Fruit fly (Drosophila melanogaster) whole organism, adult: ENCODE results near the gene Syp.

Experiments used
- CG11617 ChIP-seq: fragments of 200-800 bp; sonication (Bioruptor generic); optimal IDR thresholded peaks from 2 replicates; lab custom pipeline; 2017; ENCODE audit warnings: mild to moderate bottlenecking, missing biosample characterization, missing genetic modification reagents, missing genetic modification characterization
- CG12768 ChIP-seq: fragments of 200-800 bp; sonication (Bioruptor generic); optimal IDR thresholded peaks from 2 replicates; lab custom pipeline; 2017; ENCODE audit warnings: missing biosample characterization, missing genetic modification characterization, mild to moderate bottlenecking, moderate library complexity, missing genetic modification reagents
- CG14711 ChIP-seq: fragments of 200-800 bp; sonication (Bioruptor generic); optimal IDR thresholded peaks from 2 replicates; lab custom pipeline; 2018; ENCODE audit warnings: missing biosample characterization, mild to moderate bottlenecking, missing genetic modification characterization, moderate library complexity
- CG1620 ChIP-seq: fragments of 200-800 bp; sonication (Bioruptor generic); optimal IDR thresholded peaks from 2 replicates; lab custom pipeline; 2016; ENCODE audit warnings: missing biosample characterization, missing genetic modification characterization
- CG33017 ChIP-seq: fragments of 200-800 bp; sonication (Bioruptor generic); optimal IDR thresholded peaks from 2 replicates; lab custom pipeline; 2018; ENCODE audit warnings: missing biosample characterization, mild to moderate bottlenecking, missing genetic modification characterization, moderate library complexity
- CG5204 ChIP-seq: fragments of 200-800 bp; sonication (Bioruptor generic); optimal IDR thresholded peaks from 2 replicates; lab custom pipeline; 2016; ENCODE audit warnings: missing biosample characterization, missing genetic modification characterization
- CG7045 ChIP-seq: fragments of 200-800 bp; sonication (Bioruptor generic); optimal IDR thresholded peaks from 2 replicates; lab custom pipeline; 2017; ENCODE audit warnings: missing biosample characterization, mild to moderate bottlenecking, missing genetic modification characterization
- CG7101 ChIP-seq: fragments of 200-800 bp; sonication (Bioruptor generic); optimal IDR thresholded peaks from 2 replicates; lab custom pipeline; 2018; ENCODE audit warnings: missing biosample characterization, mild to moderate bottlenecking, missing genetic modification characterization, moderate library complexity
- Clk ChIP-seq: fragments of 200-800 bp; sonication (Bioruptor generic); optimal IDR thresholded peaks from 2 replicates; lab custom pipeline; 2017; ENCODE audit warnings: missing biosample characterization, missing genetic modification characterization
- Crg-1 ChIP-seq: fragments of 200-800 bp; sonication (Bioruptor generic); optimal IDR thresholded peaks from 2 replicates; lab custom pipeline; 2016; ENCODE audit warnings: missing biosample characterization, missing genetic modification characterization
- Hr96 ChIP-seq: fragments of 200-800 bp; sonication (Bioruptor generic); optimal IDR thresholded peaks from 2 replicates; lab custom pipeline; 2016; ENCODE audit warnings: missing biosample characterization, missing genetic modification characterization
- Mnt ChIP-seq: fragments of 200-800 bp; sonication (Bioruptor generic); optimal IDR thresholded peaks from 2 replicates; lab custom pipeline; 2016; ENCODE audit warnings: missing biosample characterization, mild to moderate bottlenecking, missing genetic modification characterization
- bab1 ChIP-seq: fragments of 200-800 bp; sonication (Bioruptor generic); optimal IDR thresholded peaks from 3 replicates; lab custom pipeline; 2019; ENCODE audit warnings: missing biosample characterization, mild to moderate bottlenecking, missing genetic modification characterization, moderate library complexity
- cic ChIP-seq: fragments of 200-800 bp; sonication (Bioruptor generic); optimal IDR thresholded peaks from 2 replicates; lab custom pipeline; 2017; ENCODE audit warnings: missing biosample characterization, mild to moderate bottlenecking, missing genetic modification characterization, moderate library complexity
- cnc ChIP-seq, 2 experiments: fragments of >200 bp; optimal IDR thresholded peaks; 2 replicates each; lab custom pipeline; 2017
- kay ChIP-seq: fragments of 200-800 bp; sonication (Bioruptor generic); peaks from one replicate; lab custom pipeline; 2016; ENCODE audit warnings: missing biosample characterization, missing genetic modification characterization, borderline replicate concordance
- ovo ChIP-seq: fragments of 200-800 bp; sonication (Bioruptor generic); optimal IDR thresholded peaks from 2 replicates; lab custom pipeline; 2016; ENCODE audit warnings: missing biosample characterization, missing genetic modification characterization
- pad ChIP-seq: fragments of 200-800 bp; sonication (Bioruptor generic); optimal IDR thresholded peaks from 3 replicates; lab custom pipeline; 2017; ENCODE audit warnings: missing biosample characterization, missing genetic modification characterization, mild to moderate bottlenecking, moderate library complexity, missing genetic modification reagents
- tj ChIP-seq: fragments of 200-800 bp; sonication (Bioruptor generic); optimal IDR thresholded peaks from 3 replicates; lab custom pipeline; 2017; ENCODE audit warnings: missing biosample characterization, mild to moderate bottlenecking, missing genetic modification characterization, moderate library complexity
- toe ChIP-seq: fragments of 200-800 bp; sonication (Bioruptor generic); optimal IDR thresholded peaks from 2 replicates; lab custom pipeline; 2016; ENCODE audit warnings: missing biosample characterization, missing genetic modification characterization

Gene Syp

DNA sequence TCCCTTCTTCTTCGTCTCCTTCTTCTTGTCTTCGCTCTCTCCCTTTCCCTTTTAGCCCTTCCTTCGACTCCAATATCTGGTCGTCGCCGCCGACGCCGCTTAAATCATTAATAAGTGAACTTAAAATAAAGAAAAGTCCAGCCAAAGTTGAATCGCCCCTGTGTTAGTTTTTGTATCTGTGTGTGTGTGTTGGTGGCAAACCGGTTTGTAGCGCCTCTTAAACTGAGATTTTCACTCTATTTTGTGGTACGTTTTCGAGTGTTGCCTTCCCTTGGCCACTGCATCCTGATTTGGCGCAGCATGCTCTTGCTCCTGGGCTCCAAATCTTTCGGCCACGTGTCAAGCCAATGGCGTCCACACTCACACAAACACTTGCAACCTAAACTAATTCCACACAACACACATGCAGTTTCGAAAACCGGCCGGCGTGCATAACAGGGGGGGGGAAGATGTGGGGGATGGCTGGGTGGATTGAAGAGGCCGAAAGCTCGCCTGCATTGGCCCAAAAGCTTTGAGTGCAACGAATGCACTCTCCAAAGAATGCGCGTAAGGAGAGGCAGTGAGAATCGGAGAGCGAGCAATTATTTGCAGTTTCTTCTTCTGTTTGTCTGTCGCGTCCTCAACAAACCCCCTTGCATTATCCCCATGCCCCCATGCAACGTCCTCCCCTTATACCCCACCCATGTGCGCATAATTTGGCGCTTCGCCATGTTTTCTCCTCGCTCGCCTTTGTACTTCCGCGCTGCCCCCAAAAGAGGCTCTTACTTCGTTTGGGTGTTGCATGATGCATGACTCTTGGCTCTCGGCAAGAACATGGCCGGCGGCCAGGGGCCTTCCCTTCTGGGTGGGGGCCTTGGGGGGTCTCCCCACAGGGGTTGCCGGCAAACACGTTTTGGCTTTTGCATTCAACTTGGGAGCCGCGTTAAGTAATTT lies 28.2 kb downstream of the Syp start:
- TF ChIP-seq CG14711 (no peak), Hr96 (no peak), CG11617 (GFP tag; lab: Kevin White, UChicago) (no peak), toe (no peak), ovo (GFP tag; lab: Kevin White, UChicago) (no peak), CG1620 (no peak), CG12768 (peak; percentile 33), pad (GFP tag; lab: Kevin White, UChicago) (peak; percentile 60), cnc (optimal IDR thresholded peaks at IDR 0.05; lab: Kevin White, UChicago) (no peak), Clk (peak; percentile 37), Mnt (GFP tag; lab: Kevin White, UChicago) (peak; percentile 74), tj (GFP tag; lab: Kevin White, UChicago) (peak; percentile 19), bab1 (GFP tag; lab: Kevin White, UChicago) (no peak), Crg-1 (GFP tag; lab: Kevin White, UChicago) (no peak), CG7045 (GFP tag; lab: Kevin White, UChicago) (peak; percentile 20), CG5204 (GFP tag; lab: Kevin White, UChicago) (no peak), kay (GFP tag; lab: Kevin White, UChicago) (no peak), CG33017 (tag; lab: Kevin White, UChicago) (no peak), cic (GFP tag; lab: Kevin White, UChicago) (peak; percentile 30), CG7101 (no peak)

DNA sequence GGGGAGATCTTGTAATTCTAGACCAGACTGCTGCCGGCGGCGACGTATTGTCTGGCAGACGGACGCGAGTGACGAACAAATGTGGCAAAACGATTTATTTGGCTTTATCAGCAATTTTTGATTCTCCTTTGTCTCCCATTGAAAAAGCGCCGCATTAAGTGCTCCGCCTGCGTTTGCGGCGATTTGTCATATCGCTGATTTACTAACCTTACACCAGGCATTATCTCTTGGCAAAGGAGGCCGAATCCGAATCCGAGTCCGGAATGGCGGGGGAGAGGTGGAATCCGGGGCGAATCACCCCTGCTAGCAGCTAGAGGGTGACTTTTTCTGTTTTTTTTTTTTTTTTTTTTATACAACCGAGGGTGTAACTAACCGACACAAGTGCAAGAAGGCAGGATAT lies 32.0 kb downstream of the Syp start:
- no peak for TF ChIP-seq bab1 (GFP tag; lab: Kevin White, UChicago)
- TF ChIP-seq tj (GFP tag; lab: Kevin White, UChicago), result peak; percentile 81

DNA sequence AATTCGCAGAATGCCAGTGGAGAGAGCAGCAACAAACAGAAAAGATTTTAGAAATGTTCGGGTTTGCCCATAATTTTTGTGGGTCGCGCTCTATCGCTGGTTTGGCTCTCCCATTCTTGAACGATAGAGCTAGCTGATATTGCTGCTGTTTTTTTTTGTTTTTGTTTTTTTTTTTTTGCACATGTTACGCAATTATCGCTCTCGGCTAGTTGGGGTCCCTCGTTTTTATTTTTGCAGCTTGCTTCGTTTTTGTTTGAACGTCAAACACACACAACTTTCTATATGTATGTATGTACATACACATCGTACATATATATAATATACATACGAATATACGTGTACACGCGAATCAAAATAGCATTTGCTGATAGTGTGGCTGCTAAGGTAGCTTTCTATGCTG lies 33.9 kb downstream of the Syp start:
- TF ChIP-seq ovo (GFP tag; lab: Kevin White, UChicago) (no peak), kay (GFP tag; lab: Kevin White, UChicago) (peak; percentile 98), bab1 (GFP tag; lab: Kevin White, UChicago) (no peak), Crg-1 (GFP tag; lab: Kevin White, UChicago) (no peak), CG11617 (GFP tag; lab: Kevin White, UChicago) (no peak), Mnt (GFP tag; lab: Kevin White, UChicago) (peak; percentile 3), tj (GFP tag; lab: Kevin White, UChicago) (peak; percentile 78), cnc (optimal IDR thresholded peaks at IDR 0.05; lab: Kevin White, UChicago) (no peak), Hr96 (no peak), CG33017 (tag; lab: Kevin White, UChicago) (peak; percentile 35), cic (GFP tag; lab: Kevin White, UChicago) (peak; percentile 23), toe (no peak), CG1620 (no peak), CG7045 (GFP tag; lab: Kevin White, UChicago) (no peak), CG12768 (peak; percentile 59)

DNA sequence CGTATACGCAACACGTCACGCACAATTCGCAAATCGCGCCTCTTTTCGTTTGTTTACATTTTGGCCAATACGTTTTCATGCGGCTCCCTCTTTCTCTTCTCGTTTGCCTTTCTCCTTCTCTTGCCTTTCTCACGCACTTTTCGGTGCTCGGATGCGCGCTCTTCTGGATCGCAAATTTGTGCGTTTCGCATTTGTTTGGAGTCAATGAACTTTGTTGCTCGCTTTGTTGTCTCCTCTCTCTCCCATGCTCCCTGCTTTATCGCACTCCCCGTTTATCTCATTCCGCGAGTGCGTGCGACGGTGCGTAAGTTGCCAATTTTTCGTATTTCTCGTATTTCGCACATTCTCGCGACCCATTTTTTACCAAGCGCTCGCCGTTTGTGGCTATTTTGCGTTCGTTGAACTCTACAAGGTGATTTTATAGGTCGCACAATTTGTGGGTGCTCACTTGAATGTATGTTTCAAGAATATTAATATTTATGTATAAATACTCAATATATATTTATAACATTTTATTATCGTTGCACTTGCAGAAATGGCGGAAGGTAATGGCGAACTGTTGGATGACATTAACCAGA lies 34.8 kb downstream of the Syp start:
- TF ChIP-seq CG11617 (GFP tag; lab: Kevin White, UChicago) (no peak), ovo (GFP tag; lab: Kevin White, UChicago) (no peak), CG12768 (no peak), CG7045 (GFP tag; lab: Kevin White, UChicago) (no peak), kay (GFP tag; lab: Kevin White, UChicago) (no peak), tj (GFP tag; lab: Kevin White, UChicago) (no peak), Hr96 (no peak), toe (no peak), cnc (optimal IDR thresholded peaks at IDR 0.05; lab: Kevin White, UChicago) (no peak), Clk (no peak), bab1 (GFP tag; lab: Kevin White, UChicago) (no peak), CG5204 (GFP tag; lab: Kevin White, UChicago) (no peak), CG14711 (no peak), Crg-1 (GFP tag; lab: Kevin White, UChicago) (no peak), Mnt (GFP tag; lab: Kevin White, UChicago) (no peak), pad (GFP tag; lab: Kevin White, UChicago) (no peak)

DNA sequence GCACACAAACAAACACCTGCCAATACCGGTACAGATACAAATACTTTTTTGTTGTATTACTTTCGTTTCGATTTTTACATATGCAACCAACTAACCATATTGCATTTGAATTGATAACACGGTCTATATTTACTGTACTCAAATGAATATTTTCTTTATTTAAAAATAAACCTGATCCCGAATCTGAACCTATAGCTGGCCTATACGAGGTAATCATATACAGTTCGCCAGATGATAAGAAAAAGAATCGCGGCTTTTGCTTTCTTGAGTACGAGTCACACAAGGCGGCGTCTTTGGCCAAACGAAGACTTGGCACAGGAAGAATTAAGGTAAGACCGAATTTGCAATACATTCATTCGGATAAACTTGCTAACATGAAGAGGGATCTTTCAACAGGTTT lies 40.4 kb downstream of the Syp start:
- TF ChIP-seq Mnt (GFP tag; lab: Kevin White, UChicago) (no peak), toe (no peak), cic (GFP tag; lab: Kevin White, UChicago) (no peak), kay (GFP tag; lab: Kevin White, UChicago) (peak; percentile 69), CG5204 (GFP tag; lab: Kevin White, UChicago) (no peak), Crg-1 (GFP tag; lab: Kevin White, UChicago) (no peak), cnc (optimal IDR thresholded peaks at IDR 0.05; lab: Kevin White, UChicago) (no peak)

DNA sequence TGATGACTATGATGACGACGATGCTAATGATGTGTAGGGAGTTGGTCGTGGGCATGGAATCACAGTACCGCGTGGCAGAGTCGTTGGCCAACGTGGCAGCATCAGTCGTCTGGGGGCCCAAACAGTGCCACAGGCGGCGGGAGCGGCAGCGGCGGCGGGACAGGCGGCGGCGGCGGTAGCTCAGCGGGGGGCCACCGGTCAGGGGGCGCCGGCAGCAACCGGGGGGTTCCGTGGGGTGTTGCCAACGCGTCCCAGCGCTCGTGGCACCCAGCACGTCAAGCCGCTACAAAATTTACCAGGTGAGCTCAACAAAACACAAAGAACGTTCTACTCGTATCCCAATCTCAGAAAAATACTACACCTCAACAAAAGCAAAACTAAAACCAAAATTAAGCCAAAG lies 45.7 kb downstream of the Syp start:
- TF ChIP-seq CG1620 (no peak), CG33017 (tag; lab: Kevin White, UChicago) (no peak), cic (GFP tag; lab: Kevin White, UChicago) (no peak), CG14711 (no peak), Mnt (GFP tag; lab: Kevin White, UChicago) (no peak), CG11617 (GFP tag; lab: Kevin White, UChicago) (no peak), CG7045 (GFP tag; lab: Kevin White, UChicago) (no peak), bab1 (GFP tag; lab: Kevin White, UChicago) (no peak), kay (GFP tag; lab: Kevin White, UChicago) (no peak), Crg-1 (GFP tag; lab: Kevin White, UChicago) (no peak), CG7101 (no peak), pad (GFP tag; lab: Kevin White, UChicago) (no peak), ovo (GFP tag; lab: Kevin White, UChicago) (no peak), Clk (no peak), CG12768 (no peak), CG5204 (GFP tag; lab: Kevin White, UChicago) (no peak), tj (GFP tag; lab: Kevin White, UChicago) (no peak)
